Fruit fly (Drosophila melanogaster): ENCODE results near the gene Taf9.

Gene Taf9

dm6 chrX:17828298-17829033 lies 13.5 kb upstream of the Taf9 start:
- no peak for TF ChIP-seq CG17801 (GFP tag; optimal IDR thresholded peaks at IDR 0.05; ENCODE audit: partially characterized antibody)

dm6 chrX:17829083-17829997 lies 12.6 kb upstream of the Taf9 start:
- TF ChIP-seq CG17801 (GFP tag; optimal IDR thresholded peaks at IDR 0.05; ENCODE audit: partially characterized antibody) = peak; percentile 87

DNA sequence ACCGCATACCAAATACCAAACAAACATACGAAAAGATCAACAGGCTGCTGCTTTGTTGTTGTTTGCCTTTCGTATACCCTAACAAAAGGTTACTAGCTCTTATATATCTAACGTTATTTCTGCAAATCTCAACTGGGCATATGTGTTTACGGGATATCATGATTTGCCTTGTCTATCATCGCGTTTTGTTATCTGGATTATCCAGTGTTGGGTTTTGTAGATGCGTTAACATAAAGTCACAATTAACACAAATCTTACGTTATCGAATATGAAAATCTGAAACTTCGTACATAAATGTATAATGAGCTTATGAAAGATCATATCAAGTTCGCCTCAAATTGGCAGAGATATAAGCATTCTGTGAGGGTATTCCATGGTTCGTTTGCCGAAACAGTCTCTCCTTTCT lies 11.7 kb upstream of the Taf9 start:
- no peak for TF ChIP-seq CG17801 (GFP tag; optimal IDR thresholded peaks at IDR 0.05; ENCODE audit: partially characterized antibody)

DNA sequence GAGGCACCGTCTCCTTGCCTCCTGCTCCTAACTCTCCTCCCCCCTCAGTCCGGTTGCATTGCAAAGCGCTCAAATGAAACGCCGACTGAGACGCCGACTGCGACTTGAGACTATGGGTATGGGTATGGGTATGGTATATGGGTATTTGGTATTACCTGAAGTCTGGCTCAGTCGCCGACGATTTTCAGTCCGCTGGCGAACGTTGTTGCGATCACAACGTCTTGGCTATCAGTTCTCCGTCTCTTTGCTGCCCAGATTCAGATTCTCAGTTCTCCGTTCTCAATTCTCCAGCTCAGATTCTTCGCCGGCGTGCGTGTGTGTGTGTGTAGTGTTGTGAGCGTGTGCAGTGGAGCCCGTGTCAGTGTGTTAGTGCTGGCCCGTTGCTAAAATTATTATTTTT lies 11.3 kb upstream of the Taf9 start, which contains the start of gene CG6398:
TSS of gene CG6398 (plus strand) at position 185 of the 400 bp plus-strand sequence.
- no peak for TF ChIP-seq CG17801 (GFP tag; optimal IDR thresholded peaks at IDR 0.05; ENCODE audit: partially characterized antibody)

DNA sequence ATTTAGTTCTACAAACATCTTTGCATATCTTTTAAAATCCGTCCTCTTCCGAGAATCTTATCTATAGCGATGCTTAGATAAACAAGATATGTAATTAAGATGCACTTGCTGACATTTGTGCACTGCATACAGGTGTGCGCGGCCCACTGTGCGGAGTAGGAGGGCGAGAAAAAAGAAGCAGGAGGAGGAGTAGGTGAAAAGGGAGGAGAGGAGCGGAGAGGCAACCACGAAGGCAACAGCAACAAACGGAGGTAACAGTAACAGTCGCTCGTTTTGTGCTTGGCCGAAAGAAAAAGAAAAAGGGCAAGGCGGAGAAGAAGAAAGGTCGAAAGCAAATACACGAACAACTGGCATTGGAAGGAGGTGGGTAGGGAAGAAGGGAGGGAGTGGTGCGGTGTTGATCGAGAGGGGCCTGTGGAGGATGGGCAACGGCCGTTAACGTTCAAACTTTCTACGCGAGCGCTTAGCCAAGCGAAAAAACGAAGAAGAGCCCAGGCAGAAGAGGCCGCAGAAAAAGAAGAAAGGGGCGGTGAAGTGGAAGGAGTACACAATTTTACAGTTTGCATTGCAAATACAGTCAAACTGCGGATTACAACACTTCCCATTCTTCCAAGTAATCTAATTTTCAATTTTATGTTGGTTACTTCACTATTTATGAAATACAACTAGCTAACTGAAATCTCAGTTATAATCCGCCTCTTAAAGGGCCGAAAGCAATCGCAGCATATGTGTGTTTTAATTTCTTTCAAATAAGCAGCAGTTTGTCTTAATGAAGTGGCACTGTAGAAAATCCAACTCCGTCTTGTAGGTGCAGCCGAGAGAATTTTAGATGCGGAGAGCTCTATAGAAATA lies 9.6 kb upstream of the Taf9 start:
- TF ChIP-seq CG17801 (GFP tag; optimal IDR thresholded peaks at IDR 0.05; ENCODE audit: partially characterized antibody) = peak; percentile 21

DNA sequence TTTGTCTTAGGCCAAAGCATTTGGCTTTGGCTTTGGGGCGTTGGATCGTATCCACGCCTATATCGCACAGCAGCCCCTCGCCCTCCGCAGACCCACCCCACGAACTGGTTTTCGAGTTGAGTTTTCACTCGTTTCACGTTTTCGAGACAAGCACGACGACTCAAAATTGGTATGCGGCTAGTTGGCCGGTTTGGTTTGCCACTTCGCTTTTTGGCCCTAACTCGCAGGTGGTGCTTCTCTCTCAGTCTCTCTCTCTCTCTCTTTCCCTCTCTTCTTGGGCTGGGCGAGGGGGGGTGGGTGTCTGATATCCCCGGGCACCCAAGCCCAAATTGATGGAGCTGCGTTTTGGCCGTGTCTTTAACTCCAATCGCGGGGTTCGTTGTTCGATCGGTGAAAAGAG lies 8.0 kb upstream of the Taf9 start:
- TF ChIP-seq CG17801 (GFP tag; optimal IDR thresholded peaks at IDR 0.05; ENCODE audit: partially characterized antibody) = no peak

DNA sequence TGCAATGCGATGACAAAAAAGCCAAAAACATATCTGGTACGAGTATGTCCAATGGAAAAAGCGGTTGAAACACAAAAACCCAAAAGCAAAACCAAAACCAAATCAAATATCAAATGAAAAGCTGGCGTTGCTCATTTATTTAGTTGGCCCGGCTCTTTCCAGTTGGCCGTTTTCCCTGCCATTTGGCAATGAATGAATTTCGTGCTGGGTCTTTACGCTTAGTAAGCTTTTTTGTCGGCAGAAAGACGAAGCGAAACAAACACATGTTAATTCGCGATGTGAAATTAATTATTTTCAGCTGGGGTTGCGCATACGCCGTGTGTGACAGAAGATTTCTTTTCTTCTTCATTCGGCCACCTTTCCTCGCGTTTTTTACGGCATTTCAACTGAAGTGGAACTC lies 7.2 kb upstream of the Taf9 start:
- TF ChIP-seq CG17801 (GFP tag; optimal IDR thresholded peaks at IDR 0.05; ENCODE audit: partially characterized antibody) = peak; percentile 24

DNA sequence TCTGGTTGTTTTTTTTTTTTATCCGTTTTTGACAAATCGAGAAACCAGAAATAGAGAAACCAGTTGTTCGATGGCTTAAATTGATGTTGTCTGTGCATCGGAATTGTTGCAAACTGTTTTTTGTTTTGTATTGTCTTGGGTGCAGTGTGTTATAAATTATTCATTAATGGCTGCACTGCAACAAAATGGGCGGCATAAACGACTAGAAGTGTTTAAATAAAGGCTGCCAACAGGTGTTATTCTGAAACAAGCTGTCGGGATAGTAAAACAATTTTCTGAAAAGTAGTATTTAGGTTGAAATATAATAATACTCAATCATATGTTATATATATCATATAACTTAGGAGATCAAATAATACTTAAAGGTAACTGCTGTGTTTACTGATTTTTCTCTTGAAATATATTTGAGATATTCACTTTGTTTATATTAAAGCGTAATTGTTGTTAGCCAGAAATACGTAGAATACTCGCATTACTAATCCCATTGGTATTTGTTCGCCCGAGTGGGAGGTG lies 5.5 kb upstream of the Taf9 start:
- no peak for TF ChIP-seq CG17801 (GFP tag; optimal IDR thresholded peaks at IDR 0.05; ENCODE audit: partially characterized antibody)

DNA sequence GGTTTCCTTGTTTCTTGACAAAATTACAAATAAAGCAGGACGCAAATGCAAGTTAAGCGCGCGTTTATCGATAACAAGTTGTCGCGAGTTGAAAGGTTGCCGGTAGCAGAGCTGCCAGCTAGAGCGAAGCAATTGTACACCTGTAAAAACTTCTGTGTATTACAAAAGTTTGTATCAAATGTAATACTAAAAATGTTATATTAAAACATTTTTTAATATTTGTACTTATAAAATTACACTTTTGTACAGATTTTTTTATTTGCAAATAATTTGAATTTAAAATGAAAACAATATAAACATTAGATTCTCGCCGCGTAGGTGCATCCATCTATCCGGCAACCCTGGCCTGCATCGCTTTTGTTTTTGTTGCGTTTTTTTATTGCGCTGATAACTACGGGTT lies 2.7 kb downstream of the Taf9 start, which contains the start of the genes CG8142 and Ucp4A:
TSS of gene CG8142 (minus strand) at position 82 of the 400 bp plus-strand sequence.
TSS of gene Ucp4A (plus strand) at position 327 of the 400 bp plus-strand sequence.
- peak; percentile 96 for TF ChIP-seq CG17801 (GFP tag; optimal IDR thresholded peaks at IDR 0.05; ENCODE audit: partially characterized antibody)

DNA sequence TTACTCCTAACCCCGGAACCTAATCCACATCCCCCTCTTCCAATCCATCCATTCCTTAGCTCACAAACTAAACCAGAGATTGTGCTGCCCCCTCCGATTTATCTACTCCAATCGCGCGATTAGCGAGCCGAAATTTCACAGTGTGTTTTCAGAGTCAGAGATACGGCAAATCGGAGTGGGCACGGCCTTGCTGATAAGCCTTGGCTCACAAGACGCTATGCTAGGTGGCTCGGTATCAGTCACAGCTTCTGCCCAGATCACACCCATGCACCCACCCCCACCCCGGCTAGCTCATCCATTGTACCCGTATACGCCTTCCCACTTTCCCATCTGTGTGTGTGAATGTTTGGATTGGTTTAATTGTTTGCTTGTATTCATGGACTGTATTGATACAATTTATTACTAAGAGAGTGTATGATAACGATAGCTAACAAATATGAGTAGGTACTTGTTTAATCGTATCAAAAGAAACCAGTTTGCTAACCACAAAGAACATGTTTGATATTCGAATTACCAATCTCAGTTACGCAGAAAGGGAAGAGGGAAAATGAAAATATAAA lies 3.9 kb downstream of the Taf9 start:
- TF ChIP-seq CG17801 (GFP tag; optimal IDR thresholded peaks at IDR 0.05; ENCODE audit: partially characterized antibody) = no peak

DNA sequence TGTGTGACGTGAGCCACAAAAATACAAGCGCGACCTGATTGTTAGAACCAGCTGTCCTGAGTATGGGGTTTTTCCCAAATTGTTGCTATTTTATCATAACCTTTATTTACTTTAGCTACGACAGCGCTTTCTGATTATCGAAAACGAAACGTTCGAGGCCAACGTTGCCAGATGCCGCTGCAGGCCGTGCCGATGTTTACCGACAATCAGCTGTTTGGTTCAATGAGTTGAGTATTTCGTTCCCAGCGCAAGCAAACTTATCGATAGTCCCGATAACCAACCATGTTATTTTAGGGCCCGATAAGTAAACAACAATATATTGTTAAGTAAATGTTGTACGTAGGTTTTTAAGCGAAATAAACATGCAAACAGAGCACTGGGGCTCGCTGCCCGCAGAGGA lies 8.2 kb downstream of the Taf9 start, which contains the start of the genes CG15814 and Spt7:
TSS of gene CG15814 (minus strand) at position 164 of the 400 bp plus-strand sequence.
TSS of gene Spt7 (plus strand) at position 282 of the 400 bp plus-strand sequence.
- TF ChIP-seq CG17801 (GFP tag; optimal IDR thresholded peaks at IDR 0.05; ENCODE audit: partially characterized antibody) = peak; percentile 63

DNA sequence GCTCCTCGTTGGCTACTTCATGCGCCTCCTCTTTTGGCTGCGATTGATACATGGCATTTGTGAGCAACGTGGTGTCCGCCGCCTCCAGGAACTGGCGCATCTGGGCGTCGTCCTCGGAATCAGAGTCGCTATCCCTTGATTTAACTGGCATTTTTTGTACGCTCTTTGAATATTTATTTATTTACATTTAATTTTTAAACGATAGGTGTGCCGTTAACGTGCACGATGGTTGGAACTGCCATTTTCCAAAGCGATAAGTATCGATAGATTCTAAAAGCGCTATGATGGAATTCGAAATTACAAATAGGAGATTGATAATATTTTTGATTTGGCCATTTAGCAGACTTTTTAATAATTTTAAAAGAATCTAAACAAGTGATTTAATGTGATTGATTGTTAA lies 10.5 kb downstream of the Taf9 start, which contains the start of gene CG32554:
TSS of gene CG32554 (minus strand) at position 229 of the 400 bp plus-strand sequence.
- TF ChIP-seq CG17801 (GFP tag; optimal IDR thresholded peaks at IDR 0.05; ENCODE audit: partially characterized antibody) = no peak

dm6 chrX:17856029-17856428 lies 14.1 kb downstream of the Taf9 start, which contains the start of gene Mco4:
TSS of gene Mco4 (minus strand) at chrX:17856129.
- TF ChIP-seq CG17801 (GFP tag; optimal IDR thresholded peaks at IDR 0.05; ENCODE audit: partially characterized antibody) = no peak
